Fruit fly (Drosophila melanogaster) whole organism, larva: Measurements from ENCODE around the gene rut.

Experiments
- noc ChIP-seq: fragments of 200-800 bp; sonication (Bioruptor generic); optimal IDR thresholded peaks from 3 replicates; lab custom pipeline; 2019; ENCODE audit warnings: missing biosample characterization, mild to moderate bottlenecking, missing genetic modification characterization, moderate library complexity

The rut gene

DNA sequence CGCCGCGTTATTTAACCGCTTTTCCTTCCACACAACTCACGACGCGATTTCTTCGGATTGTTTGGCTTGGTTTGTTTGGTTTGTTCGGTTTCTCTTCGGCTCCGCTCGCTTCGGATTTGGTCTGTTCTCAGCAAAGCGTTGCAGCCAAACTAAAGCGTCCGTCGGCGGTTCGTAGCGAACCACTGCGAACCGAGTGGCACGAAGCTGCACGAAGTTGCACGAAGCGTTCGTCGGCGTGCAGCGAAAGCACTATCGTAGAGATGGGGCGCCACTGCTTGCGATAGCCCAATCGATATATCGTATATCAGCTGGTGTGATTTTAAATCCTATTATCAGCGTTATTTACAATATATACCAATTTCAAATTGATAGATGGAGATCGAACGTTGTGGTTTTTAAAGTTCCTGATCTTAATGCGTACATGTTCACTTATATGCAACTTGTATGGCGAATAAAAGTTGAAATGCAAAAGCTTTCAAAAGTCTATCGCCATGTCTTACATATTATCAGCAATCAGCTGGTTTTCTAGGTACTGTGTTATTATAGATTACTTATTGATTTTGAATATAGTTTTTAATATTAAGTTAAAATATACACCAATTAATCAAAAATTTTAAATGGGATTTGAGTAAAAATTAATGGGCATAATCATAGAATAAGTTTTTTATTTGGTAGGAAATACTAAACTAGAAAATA is at the start of gene rut:
rut (minus strand) TSS at position 152 of the 696 bp plus-strand sequence.
- TF ChIP-seq noc (tag; lab: Kevin White, UChicago), result no peak

DNA sequence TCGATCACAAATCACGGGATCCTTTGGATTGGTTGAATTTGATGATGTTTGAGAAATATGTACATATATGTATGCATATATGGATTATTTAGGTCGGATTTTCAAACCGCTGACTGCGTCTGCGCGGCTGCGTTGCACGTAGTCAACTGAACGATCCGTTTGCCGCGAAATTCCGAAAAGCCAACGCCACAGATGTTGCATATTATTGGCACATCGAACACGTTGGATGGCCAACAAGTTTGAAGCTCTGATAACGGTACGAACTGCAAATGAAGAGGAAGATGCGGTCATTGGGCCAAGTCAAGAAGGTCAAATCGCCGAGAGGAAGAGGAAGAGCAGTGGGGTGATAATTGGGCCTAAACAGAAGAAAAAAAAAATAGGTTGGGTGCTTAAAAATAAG is 45.2 kb upstream of the rut start, which contains the start of gene CG9518:
CG9518 (minus strand) TSS at position 154 of the 400 bp plus-strand sequence.
- TF ChIP-seq noc (tag; lab: Kevin White, UChicago), result no peak

DNA sequence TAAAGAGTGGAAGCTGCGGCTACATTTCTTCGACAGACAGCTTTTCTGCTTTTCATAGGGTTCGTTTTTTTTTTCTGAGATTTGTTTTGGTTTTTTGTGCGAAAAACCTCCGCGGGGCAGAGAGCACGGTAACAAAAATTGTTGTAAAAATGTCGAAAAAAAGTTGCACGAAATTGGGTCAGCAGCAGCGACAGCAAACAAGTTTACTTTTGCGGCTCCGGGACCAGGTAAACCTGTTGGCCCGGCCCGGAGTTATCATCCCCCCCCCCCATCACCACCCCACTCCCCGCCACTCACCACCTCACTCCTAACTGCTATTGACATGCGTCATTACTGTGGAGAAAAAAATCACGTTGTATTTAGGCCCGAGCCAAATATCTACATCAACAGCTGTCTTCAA is 42.5 kb upstream of the rut start:
- TF ChIP-seq noc (tag; lab: Kevin White, UChicago), result no peak

- TF ChIP-seq noc (tag; lab: Kevin White, UChicago), result no peak
Observed at dm6 chrX:14866911-14867310, 41.0 kb upstream of the rut start.

DNA sequence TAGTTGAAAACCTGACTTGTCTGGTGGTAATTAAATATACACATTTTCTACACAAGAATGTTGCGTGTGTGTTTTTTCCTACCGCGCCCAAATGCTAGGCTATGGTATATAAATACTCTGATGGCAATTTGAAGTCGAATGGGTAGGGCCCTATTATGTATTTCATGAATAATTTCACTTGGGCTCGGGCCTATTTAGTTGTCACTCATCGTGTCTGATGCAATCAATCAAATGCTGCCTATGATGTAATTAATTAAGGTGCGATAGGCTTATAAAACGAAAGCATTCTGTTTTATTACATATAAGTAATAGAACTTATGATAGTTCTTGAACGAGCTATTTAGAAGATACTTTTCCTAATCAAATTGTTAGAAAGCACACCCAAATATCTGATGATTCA is 36.6 kb upstream of the rut start:
- no peak for TF ChIP-seq noc (tag; lab: Kevin White, UChicago)

- TF ChIP-seq noc (tag; lab: Kevin White, UChicago), result no peak
Observed at dm6 chrX:14858951-14859350, 33.1 kb upstream of the rut start, which contains the start of gene CG46399. CG46399 (plus strand) TSS chrX:14859251.

- no peak for TF ChIP-seq noc (tag; lab: Kevin White, UChicago)
Observed at dm6 chrX:14857883-14858282, 32.0 kb upstream of the rut start.

DNA sequence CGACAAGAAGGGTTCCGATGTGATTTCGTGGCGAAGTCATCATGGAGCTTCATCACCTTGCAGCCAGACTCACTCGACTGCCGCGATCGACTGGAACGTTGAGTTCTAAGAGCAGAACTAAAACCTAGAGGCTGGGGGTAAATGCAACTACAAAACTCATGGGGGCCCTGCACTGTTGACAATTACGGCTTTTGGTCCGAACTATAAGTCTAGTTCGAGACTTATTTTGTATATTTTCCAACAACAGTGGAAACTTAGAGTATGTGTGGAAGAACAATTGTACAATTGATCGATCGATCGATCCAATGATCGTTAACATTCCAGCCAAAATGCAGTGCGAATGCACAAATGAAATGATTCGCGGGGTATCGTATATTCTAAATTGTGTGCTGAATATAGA is 30.4 kb upstream of the rut start, which contains the start of gene CG9519:
CG9519 (minus strand) TSS at position 101 of the 400 bp plus-strand sequence.
- no peak for TF ChIP-seq noc (tag; lab: Kevin White, UChicago)

- no peak for TF ChIP-seq noc (tag; lab: Kevin White, UChicago)
Observed at dm6 chrX:14853153-14853672, 27.3 kb upstream of the rut start, which contains the start of gene CG9521. CG9521 (minus strand) TSS chrX:14853269.

- no peak for TF ChIP-seq noc (tag; lab: Kevin White, UChicago)
Observed at dm6 chrX:14850069-14850468, 24.2 kb upstream of the rut start.

- TF ChIP-seq noc (tag; lab: Kevin White, UChicago), result peak; percentile 78
Observed at dm6 chrX:14848755-14849354, 23.0 kb upstream of the rut start, which contains the start of gene CG9522. CG9522 (minus strand) TSS chrX:14848808.

- TF ChIP-seq noc (tag; lab: Kevin White, UChicago), result no peak
Observed at dm6 chrX:14846116-14846614, 20.3 kb upstream of the rut start.

DNA sequence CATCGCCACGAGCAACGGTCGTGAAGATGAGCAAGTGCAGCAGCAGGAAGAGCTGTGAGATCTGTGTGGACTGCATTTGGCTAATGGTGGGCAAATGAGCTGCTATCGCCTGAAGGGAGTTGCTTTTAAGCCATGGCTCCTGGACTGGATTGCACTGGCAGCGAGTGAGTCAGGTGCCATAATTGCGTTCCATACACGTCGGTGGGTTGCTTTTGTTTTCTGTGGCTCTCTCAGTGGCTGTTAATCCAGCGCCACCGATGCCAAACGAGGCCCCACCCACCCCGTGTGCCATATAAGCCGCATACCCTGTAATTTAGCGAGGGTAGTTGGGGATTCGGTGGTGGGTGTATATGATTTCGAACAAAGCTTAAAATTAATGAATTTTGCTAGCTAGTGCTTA is 18.8 kb upstream of the rut start, which contains the start of gene CG12539:
CG12539 (minus strand) TSS at position 101 of the 400 bp plus-strand sequence.
- no peak for TF ChIP-seq noc (tag; lab: Kevin White, UChicago)

DNA sequence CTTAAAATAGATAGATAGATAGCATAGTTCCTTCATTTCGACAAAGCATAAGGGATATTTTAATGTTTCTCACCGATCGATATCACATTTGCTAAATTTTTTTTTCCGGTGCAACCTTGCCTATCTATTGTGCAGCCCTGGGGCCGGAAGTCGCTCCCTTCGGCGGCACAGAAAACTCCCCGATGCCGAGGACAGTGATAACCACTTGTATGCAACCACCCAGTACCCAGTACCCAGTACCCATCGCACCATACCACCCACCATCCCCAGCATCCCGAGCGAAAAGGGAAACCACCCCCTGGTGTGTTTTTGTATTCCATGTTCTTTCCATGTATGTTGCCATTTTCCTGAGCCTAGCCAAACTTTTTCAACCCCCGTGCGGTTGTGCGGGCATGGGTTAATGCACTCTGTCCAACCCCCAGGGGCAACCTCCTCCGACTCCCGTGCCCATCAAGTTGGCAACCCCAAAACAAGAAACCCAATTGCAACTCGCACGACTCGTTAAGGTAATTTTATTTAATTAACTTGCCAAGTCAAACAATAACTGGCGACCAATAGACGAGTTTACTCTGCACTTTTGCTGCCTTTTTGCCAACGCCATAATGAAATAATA is 16.1 kb upstream of the rut start:
- TF ChIP-seq noc (tag; lab: Kevin White, UChicago), result no peak

dm6 chrX:14840417-14840872 is 14.6 kb upstream of the rut start:
- TF ChIP-seq noc (tag; lab: Kevin White, UChicago), result no peak
